Fruit fly (Drosophila melanogaster) whole organism, prepupa: ENCODE measurements around the gene CG15696.

Source experiments
- CG11762 ChIP-seq: fragments of 200-800 bp; sonication (Bioruptor generic); optimal IDR thresholded peaks from 3 replicates; lab custom pipeline; 2016; ENCODE audit warnings: missing biosample characterization, missing genetic modification characterization; ENCODE audit not compliant: insufficient read depth
- CG15336 ChIP-seq: fragments of 200-800 bp; sonication (Bioruptor generic); IDR thresholded peaks from 2 replicates; pipeline ENCODE4 v1.3.6; 2022; ENCODE audit warnings: missing biosample characterization, missing genetic modification characterization
- CG7368 ChIP-seq: fragments of 200-800 bp; sonication (Bioruptor generic); optimal IDR thresholded peaks from 3 replicates; lab custom pipeline; 2016; ENCODE audit warnings: missing biosample characterization, missing genetic modification characterization
- Gug ChIP-seq: fragments of 200-800 bp; sonication (Bioruptor generic); IDR thresholded peaks from 2 replicates; pipeline ENCODE4 v1.3.6; 2022; ENCODE audit warnings: missing biosample characterization, missing genetic modification characterization
- Sox14 ChIP-seq: fragments of 200-800 bp; sonication (Bioruptor generic); optimal IDR thresholded peaks from 3 replicates; lab custom pipeline; 2016; ENCODE audit warnings: missing biosample characterization, missing genetic modification characterization

dm6 chr3R:20837242-20837664 is 9.6 kb upstream of the CG15696 start:
- TF ChIP-seq CG15336 (GFP tag; lab: Robert Waterston, UW) (no peak), Gug (GFP tag; lab: Robert Waterston, UW) (no peak), CG7368 (GFP tag; lab: Kevin White, UChicago) (no peak), Sox14 (GFP tag; lab: Kevin White, UChicago) (no peak), CG11762 (GFP tag; lab: Kevin White, UChicago) (no peak)
